Worm (Caenorhabditis elegans): ENCODE results near the gene Y45G5AM.7.

Y45G5AM.7 gene

ce11 chrV:4131471-4131939 lies 38.5 kb downstream of the Y45G5AM.7 start, which contains the start of gene nhr-57 (continued):
- TF ChIP-seq hlh-30 (tag; optimal IDR thresholded peaks at IDR 0.05; ENCODE audit: insufficient read depth) = peak; percentile 70
- TF ChIP-seq snpc-4 (tag; optimal IDR thresholded peaks at IDR 0.05) = no peak
- no peak for TF ChIP-seq Y5F2A.4 (GFP tag; optimal IDR thresholded peaks at IDR 0.05)
- TF ChIP-seq fos-1 (tag; optimal IDR thresholded peaks at IDR 0.05) = no peak
- TF ChIP-seq zfp-3 (GFP tag; conservative IDR thresholded peaks at IDR 0.05) = no peak
- no peak for TF ChIP-seq ZK337.2 (GFP tag; IDR thresholded peaks at IDR 0.05)
- TF ChIP-seq Y48G9A.11 (GFP tag; IDR thresholded peaks at IDR 0.05) = no peak
- no peak for TF ChIP-seq zfp-2 (tag; optimal IDR thresholded peaks at IDR 0.05)
- TF ChIP-seq ceh-32 (tag; optimal IDR thresholded peaks at IDR 0.05; ENCODE audit: poor library complexity) = no peak
- no peak for TF ChIP-seq attf-4 (tag; optimal IDR thresholded peaks at IDR 0.05)
- TF ChIP-seq spr-1 (tag; optimal IDR thresholded peaks at IDR 0.05) = no peak
- TF ChIP-seq dpl-1 (GFP tag; optimal IDR thresholded peaks at IDR 0.05) = peak; percentile 4
- TF ChIP-seq mep-1 (tag; optimal IDR thresholded peaks at IDR 0.05) = no peak
- TF ChIP-seq ZK546.5 (tag; optimal IDR thresholded peaks at IDR 0.05) = no peak
- TF ChIP-seq tag-97 (GFP tag; IDR thresholded peaks at IDR 0.05) = no peak
- peak; percentile 64; the same call in 1 of the 2 replicates for TF ChIP-seq mdt-29 (GFP tag; IDR thresholded peaks at IDR 0.05)
- TF ChIP-seq saeg-2 (GFP tag; IDR thresholded peaks at IDR 0.05) = 0 out of 2 replicates have a peak, but pooled peaks have one; percentile 54
- TF ChIP-seq snpc-1.2 (GFP tag; IDR thresholded peaks at IDR 0.05) = no peak
- TF ChIP-seq madf-5 (GFP tag; IDR thresholded peaks at IDR 0.05) = no peak
- peak; percentile 7 for TF ChIP-seq mes-2 (tag; optimal IDR thresholded peaks at IDR 0.05; ENCODE audit: poor library complexity, severe bottlenecking)
- no peak for TF ChIP-seq nhr-42 (GFP tag; IDR thresholded peaks at IDR 0.05)
- TF ChIP-seq nhr-111 (GFP tag; optimal IDR thresholded peaks at IDR 0.05) = no peak
- no peak for TF ChIP-seq madf-9 (GFP tag; conservative IDR thresholded peaks at IDR 0.05)
- no peak for TF ChIP-seq mxl-2 (GFP tag; conservative IDR thresholded peaks at IDR 0.05)
- no peak for TF ChIP-seq skn-1 (tag; optimal IDR thresholded peaks at IDR 0.05)
- peak; percentile 97 for TF ChIP-seq dmd-6 (GFP tag; IDR thresholded peaks at IDR 0.05)
- TF ChIP-seq unc-62 (GFP tag; optimal IDR thresholded peaks at IDR 0.05 in 1 of 2) = peak in 1 of 2 experiments; percentile 84
- TF ChIP-seq unc-62 (tag; optimal IDR thresholded peaks at IDR 0.05) = no peak
- no peak for TF ChIP-seq Y105C5A.15 (GFP tag; IDR thresholded peaks at IDR 0.05)
- peak; percentile 11 for TF ChIP-seq ztf-7 (tag; optimal IDR thresholded peaks at IDR 0.05)
- TF ChIP-seq F44E2.7 (GFP tag; IDR thresholded peaks at IDR 0.05) = no peak
- peak in 1 of 2 experiments; percentile 40 for TF ChIP-seq daf-16 (GFP tag; optimal IDR thresholded peaks at IDR 0.05)
- peak; percentile 84 for TF ChIP-seq daf-16 (tag; optimal IDR thresholded peaks at IDR 0.05)
- 0 out of 2 replicates have a peak, but pooled peaks have one; percentile 14 for TF ChIP-seq dmd-8 (GFP tag; IDR thresholded peaks at IDR 0.05)
- TF ChIP-seq ztf-11 (tag; optimal IDR thresholded peaks at IDR 0.05) = no peak
- TF ChIP-seq F26F4.8 (GFP tag; conservative IDR thresholded peaks at IDR 0.05) = no peak
- no peak for TF ChIP-seq zip-11 (GFP tag; IDR thresholded peaks at IDR 0.05)
- peak; percentile 98 to 100 for TF ChIP-seq hif-1 (tag; optimal IDR thresholded peaks at IDR 0.05)
- no peak for TF ChIP-seq lir-3 (tag; optimal IDR thresholded peaks at IDR 0.05)
- peak; percentile 24 to 77 for TF ChIP-seq mdl-1 (tag; optimal IDR thresholded peaks at IDR 0.05)
- TF ChIP-seq set-16 (GFP tag; IDR thresholded peaks at IDR 0.05) = no peak
- peak; percentile 93 for TF ChIP-seq hlh-11 (tag; optimal IDR thresholded peaks at IDR 0.05)
- no peak for TF ChIP-seq F37D6.2 (tag; optimal IDR thresholded peaks at IDR 0.05)
- TF ChIP-seq unc-130 (GFP tag; optimal IDR thresholded peaks at IDR 0.05) = no peak
- TF ChIP-seq spr-3 (GFP tag; optimal IDR thresholded peaks at IDR 0.05) = no peak
- TF ChIP-seq sdz-12 (GFP tag; optimal IDR thresholded peaks at IDR 0.05) = no peak
- TF ChIP-seq F10B5.3 (tag; optimal IDR thresholded peaks at IDR 0.05) = no peak
- TF ChIP-seq zag-1 (tag; optimal IDR thresholded peaks at IDR 0.05) = no peak
- TF ChIP-seq nhr-237 (tag; optimal IDR thresholded peaks at IDR 0.05) = no peak
- TF ChIP-seq hmg-1.1 (GFP tag; IDR thresholded peaks at IDR 0.05) = no peak
- peak; percentile 51; the same call in 1 of the 2 replicates for TF ChIP-seq ceh-20 (GFP tag; IDR thresholded peaks at IDR 0.05)
- TF ChIP-seq pqm-1 (tag; optimal IDR thresholded peaks at IDR 0.05) = peak; percentile 35
